Worm (Caenorhabditis elegans) whole organism, midembryonic: ENCODE measurements around the gene dyf-7.

Experiments
- T22C8.4 ChIP-seq: fragments of 200-800 bp; sonication (Bioruptor generic); IDR thresholded peaks from 2 replicates; pipeline ENCODE4 v1.3.6; 2022; ENCODE audit warnings: missing genetic modification characterization, missing compliant biosample characterization
- cog-1 ChIP-seq: sonication (generic microtip); optimal IDR thresholded peaks from 2 replicates; lab custom pipeline; 2016; ENCODE audit warnings: missing genetic modification characterization, missing compliant biosample characterization
- klf-2 ChIP-seq: fragments of 200-800 bp; sonication (Bioruptor generic); conservative IDR thresholded peaks from 2 replicates; pipeline ENCODE4 v1.3.6; 2022; ENCODE audit warnings: missing genetic modification reagents, missing genetic modification characterization, missing compliant biosample characterization
- ztf-23 ChIP-seq: fragments of 200-800 bp; sonication (Bioruptor generic); IDR thresholded peaks from 2 replicates; pipeline ENCODE4 v1.3.6; 2022; ENCODE audit warnings: missing genetic modification reagents, missing genetic modification characterization, missing compliant biosample characterization
- ztf-29 ChIP-seq: fragments of 200-800 bp; sonication (Bioruptor generic); IDR thresholded peaks from 2 replicates; pipeline ENCODE4 v1.3.6; 2022; ENCODE audit warnings: missing genetic modification reagents, missing genetic modification characterization, missing compliant biosample characterization

DNA sequence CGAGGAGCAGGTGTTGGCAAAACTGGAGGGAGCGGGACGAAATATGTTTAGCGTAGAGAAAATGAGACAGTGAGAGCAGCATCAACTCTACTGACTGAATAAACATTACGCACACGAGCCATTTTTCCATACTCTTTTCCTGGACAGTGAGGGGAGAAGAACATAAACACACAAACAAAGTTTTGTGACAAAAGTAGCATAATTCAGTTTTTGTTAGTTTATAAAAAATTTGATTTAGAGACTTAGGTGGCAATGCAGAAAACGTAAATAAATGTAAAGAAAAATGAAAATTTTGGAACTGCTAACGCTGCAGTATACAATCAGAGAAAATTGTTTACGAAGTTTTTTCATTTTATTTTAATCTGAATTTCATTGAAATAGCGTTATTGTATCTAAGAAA, 25.2 kb upstream of the dyf-7 start:
- no peak for TF ChIP-seq T22C8.4
- no peak for TF ChIP-seq ztf-23 (GFP tag; lab: Robert Waterston, UW)
- TF ChIP-seq ztf-29 (GFP tag; lab: Robert Waterston, UW), result no peak
- TF ChIP-seq klf-2 (GFP tag; lab: Robert Waterston, UW), result no peak
- no peak for TF ChIP-seq cog-1 (tag; lab: Kevin White, UChicago)
